Fruit fly (Drosophila melanogaster) whole organism, embryonic: ENCODE measurements around the gene smash.

Source experiments
- CG18262 ChIP-seq: fragments of 200-800 bp; optimal IDR thresholded peaks from 3 replicates; lab custom pipeline; 2019; ENCODE audit warnings: missing biosample characterization, mild to moderate bottlenecking, missing genetic modification characterization, moderate library complexity
- CG3995 ChIP-seq: fragments of 200-800 bp; sonication (Bioruptor generic); optimal IDR thresholded peaks from 3 replicates; lab custom pipeline; 2016; ENCODE audit warnings: missing biosample characterization, missing genetic modification characterization
- CG6683 ChIP-seq: fragments of 200-800 bp; sonication (Bioruptor generic); optimal IDR thresholded peaks from 2 replicates; lab custom pipeline; 2017; ENCODE audit warnings: missing biosample characterization, mild to moderate bottlenecking, missing genetic modification characterization, missing genetic modification reagents
- D19B ChIP-seq: fragments of 200-800 bp; sonication (Bioruptor generic); optimal IDR thresholded peaks from 2 replicates; lab custom pipeline; 2017; ENCODE audit warnings: missing biosample characterization, mild to moderate bottlenecking, missing genetic modification characterization
- Rfx ChIP-seq: fragments of 200-800 bp; sonication (Bioruptor generic); IDR thresholded peaks from 2 replicates; pipeline ENCODE4 v1.3.6; 2022; ENCODE audit warnings: missing biosample characterization, missing genetic modification characterization
- nerfin-2 ChIP-seq: fragments of 200-800 bp; sonication (Bioruptor generic); IDR thresholded peaks from 2 replicates; pipeline ENCODE4 v1.3.6; 2022; ENCODE audit warnings: missing biosample characterization, missing genetic modification characterization; ENCODE audit not compliant: partially characterized antibody
- schlank ChIP-seq: fragments of 200-800 bp; sonication (Bioruptor generic); optimal IDR thresholded peaks from 2 replicates; lab custom pipeline; 2018; ENCODE audit warnings: missing biosample characterization, mild to moderate bottlenecking, missing genetic modification characterization
- sug ChIP-seq: fragments of 200-800 bp; optimal IDR thresholded peaks from 2 replicates; lab custom pipeline; 2019; ENCODE audit warnings: missing biosample characterization, mild to moderate bottlenecking, missing genetic modification characterization, moderate library complexity

- TF ChIP-seq CG6683 (no peak), D19B (GFP tag; lab: Kevin White, UChicago) (no peak), schlank (tag; lab: Kevin White, UChicago) (no peak), Rfx (GFP tag; lab: Robert Waterston, UW) (no peak), CG18262 (tag; lab: Kevin White, UChicago) (no peak), sug (tag; lab: Kevin White, UChicago) (no peak), CG3995 (GFP tag; lab: Kevin White, UChicago) (no peak), nerfin-2 (GFP tag; lab: Robert Waterston, UW) (no peak)
Measured at dm6 chr3R:4749735-4750134, 90.4 kb downstream of the smash start, which contains the start of gene atms.
